Worm (Caenorhabditis elegans): ENCODE measurements around the gene C11H1.5.

ce11 chrX:14267170-14267569 is 35.8 kb downstream of the C11H1.5 start:
- TF ChIP-seq nfya-1 (tag; optimal IDR thresholded peaks at IDR 0.05; ENCODE audit: borderline replicate concordance, insufficient read depth): no peak
- no peak for TF ChIP-seq snpc-1.1 (tag; optimal IDR thresholded peaks at IDR 0.05; ENCODE audit: insufficient read depth)
- TF ChIP-seq aptf-2 (GFP tag; conservative IDR thresholded peaks at IDR 0.05): no peak
- no peak for TF ChIP-seq ztf-26 (tag; optimal IDR thresholded peaks at IDR 0.05)
- no peak for TF ChIP-seq madf-10 (tag; optimal IDR thresholded peaks at IDR 0.05)
- no peak for TF ChIP-seq F23B12.7 (tag; optimal IDR thresholded peaks at IDR 0.05; ENCODE audit: insufficient read depth)
- no peak for TF ChIP-seq ama-1 (optimal IDR thresholded peaks at IDR 0.05)
- TF ChIP-seq ama-1 (GFP tag; optimal IDR thresholded peaks at IDR 0.05): no peak
